Fruit fly (Drosophila melanogaster) whole organism, embryonic: ENCODE measurements around the gene Srrm234.

Source experiments
- ATbp ChIP-seq: fragments of 200-800 bp; sonication (Bioruptor generic); optimal IDR thresholded peaks from 2 replicates; lab custom pipeline; 2017; ENCODE audit warnings: missing biosample characterization, mild to moderate bottlenecking, missing genetic modification characterization, missing genetic modification reagents
- B-H2 ChIP-seq: fragments of 200-800 bp; sonication (Bioruptor generic); optimal IDR thresholded peaks from 2 replicates; lab custom pipeline; 2018; ENCODE audit warnings: missing biosample characterization, mild to moderate bottlenecking, missing genetic modification characterization
- BEAF-32 ChIP-seq: fragments of 200-800 bp; sonication (Bioruptor generic); optimal IDR thresholded peaks from 3 replicates; lab custom pipeline; 2017; ENCODE audit warnings: missing biosample characterization, missing genetic modification characterization, mild to moderate bottlenecking, moderate library complexity, missing genetic modification reagents
- CG10462 ChIP-seq: fragments of 200-800 bp; sonication (Bioruptor generic); optimal IDR thresholded peaks from 2 replicates; lab custom pipeline; 2016; ENCODE audit warnings: missing biosample characterization, missing genetic modification characterization
- CG10654 ChIP-seq: fragments of 200-800 bp; sonication (Bioruptor generic); optimal IDR thresholded peaks from 2 replicates; lab custom pipeline; 2016; ENCODE audit warnings: missing biosample characterization, missing genetic modification characterization
- CG10959 ChIP-seq: fragments of 200-800 bp; sonication (Bioruptor generic); IDR thresholded peaks from 2 replicates; pipeline ENCODE4 v1.3.6; 2022; ENCODE audit warnings: missing biosample characterization, missing genetic modification characterization
- CG11085 ChIP-seq: fragments of 200-800 bp; sonication (Bioruptor generic); IDR thresholded peaks from 2 replicates; pipeline ENCODE4 v1.3.6; 2022; ENCODE audit warnings: missing biosample characterization, missing genetic modification characterization
- CG11504 ChIP-seq: fragments of 200-800 bp; sonication (Bioruptor generic); optimal IDR thresholded peaks from 3 replicates; lab custom pipeline; 2019; ENCODE audit warnings: missing biosample characterization, mild to moderate bottlenecking, missing genetic modification characterization, moderate library complexity
- CG12769 ChIP-seq: fragments of 200-800 bp; sonication (Bioruptor generic); optimal IDR thresholded peaks from 2 replicates; lab custom pipeline; 2019; ENCODE audit warnings: missing biosample characterization, mild to moderate bottlenecking, missing genetic modification characterization, moderate library complexity
- CG13123 ChIP-seq: fragments of 200-800 bp; sonication (Bioruptor generic); optimal IDR thresholded peaks from 2 replicates; lab custom pipeline; 2016; ENCODE audit warnings: missing biosample characterization, missing genetic modification characterization
- CG16813 ChIP-seq: fragments of 200-800 bp; sonication (Bioruptor generic); IDR thresholded peaks from 3 replicates; pipeline ENCODE4 v1.3.6; 2022; ENCODE audit warnings: missing biosample characterization, missing genetic modification characterization; ENCODE audit not compliant: partially characterized antibody
- CG16863 ChIP-seq: fragments of 200-800 bp; sonication (Bioruptor generic); optimal IDR thresholded peaks from 3 replicates; lab custom pipeline; 2016; ENCODE audit warnings: missing biosample characterization, missing genetic modification characterization
- CG18619 ChIP-seq: fragments of 200-800 bp; sonication (Bioruptor generic); optimal IDR thresholded peaks from 3 replicates; lab custom pipeline; 2017; ENCODE audit warnings: missing biosample characterization, mild to moderate bottlenecking, missing genetic modification characterization
- CG2202 ChIP-seq: fragments of 200-800 bp; sonication (Bioruptor generic); optimal IDR thresholded peaks from 2 replicates; lab custom pipeline; 2018; ENCODE audit warnings: missing biosample characterization, mild to moderate bottlenecking, missing genetic modification characterization
- CG2678 ChIP-seq: fragments of 200-800 bp; sonication (Bioruptor generic); optimal IDR thresholded peaks from 3 replicates; lab custom pipeline; 2019; ENCODE audit warnings: missing biosample characterization, mild to moderate bottlenecking, missing genetic modification characterization, moderate library complexity
- CG3065 ChIP-seq: fragments of 200-800 bp; sonication (Bioruptor generic); optimal IDR thresholded peaks from 2 replicates; lab custom pipeline; 2016; ENCODE audit warnings: missing biosample characterization, missing genetic modification characterization
- CG3163 ChIP-seq: fragments of 200-800 bp; sonication (Bioruptor generic); optimal IDR thresholded peaks from 3 replicates; lab custom pipeline; 2016; ENCODE audit warnings: missing biosample characterization, missing genetic modification characterization
- CG32767 ChIP-seq: fragments of 200-800 bp; sonication (Bioruptor generic); IDR thresholded peaks from 2 replicates; pipeline ENCODE4 v1.3.6; 2022; ENCODE audit warnings: missing biosample characterization, missing genetic modification characterization
- CG34376 ChIP-seq: fragments of 200-800 bp; sonication (Bioruptor generic); optimal IDR thresholded peaks from 2 replicates; lab custom pipeline; 2018; ENCODE audit warnings: missing biosample characterization, mild to moderate bottlenecking, missing genetic modification characterization
- CG8765 ChIP-seq: fragments of 200-800 bp; sonication (Bioruptor generic); IDR thresholded peaks from 2 replicates; pipeline ENCODE4 v1.3.6; 2022; ENCODE audit warnings: missing biosample characterization, missing genetic modification characterization
- CG9932 ChIP-seq: fragments of 200-800 bp; sonication (Bioruptor generic); IDR thresholded peaks from 2 replicates; pipeline ENCODE4 v1.3.6; 2022; ENCODE audit warnings: missing biosample characterization, missing genetic modification characterization
- D ChIP-seq, 2 experiments: fragments of 200-800 bp in 1 of 2; fragments of >200 bp in 1 of 2; sonication (Bioruptor generic) in 1 of 2; optimal IDR thresholded peaks; 2 replicates in 1 of 2; 3 replicates in 1 of 2; lab custom pipeline; 2017; ENCODE audit warnings: mild to moderate bottlenecking in 1 of 2, missing biosample characterization in 1 of 2, missing genetic modification characterization in 1 of 2, missing genetic modification reagents in 1 of 2
- Dek ChIP-seq: fragments of 200-800 bp; sonication (Bioruptor generic); optimal IDR thresholded peaks from 3 replicates; lab custom pipeline; 2019; ENCODE audit warnings: missing biosample characterization, mild to moderate bottlenecking, missing genetic modification characterization, moderate library complexity
- E2f1 ChIP-seq: fragments of 200-800 bp; sonication (Bioruptor generic); IDR thresholded peaks from 2 replicates; pipeline ENCODE4 v1.3.6; 2022; ENCODE audit warnings: missing biosample characterization, missing genetic modification characterization
- E2f2 ChIP-seq: fragments of 200-800 bp; sonication (Bioruptor generic); IDR thresholded peaks from 2 replicates; pipeline ENCODE4 v1.3.6; 2022; ENCODE audit warnings: missing biosample characterization, missing genetic modification characterization
- ERR ChIP-seq: fragments of 200-800 bp; sonication (Bioruptor generic); optimal IDR thresholded peaks from 2 replicates; lab custom pipeline; 2016; ENCODE audit warnings: missing biosample characterization, missing genetic modification characterization
- Max ChIP-seq: fragments of 200-800 bp; sonication (Bioruptor generic); optimal IDR thresholded peaks from 2 replicates; lab custom pipeline; 2016; ENCODE audit warnings: missing biosample characterization, mild to moderate bottlenecking, missing genetic modification characterization
- Med ChIP-seq: fragments of 200-800 bp; sonication (Bioruptor generic); peaks from one replicate; lab custom pipeline; 2016; ENCODE audit warnings: missing biosample characterization, missing genetic modification characterization, mild to moderate bottlenecking, inconsistent platforms, moderate library complexity
- Neu2 ChIP-seq: fragments of 200-800 bp; sonication (Bioruptor generic); optimal IDR thresholded peaks from 3 replicates; lab custom pipeline; 2016; ENCODE audit warnings: missing biosample characterization, missing genetic modification characterization, borderline replicate concordance
- Nf-YB ChIP-seq: fragments of 200-800 bp; sonication (Bioruptor generic); optimal IDR thresholded peaks from 3 replicates; lab custom pipeline; 2019; ENCODE audit warnings: missing biosample characterization, mild to moderate bottlenecking, missing genetic modification characterization, moderate library complexity
- Nf-YC ChIP-seq: fragments of 200-800 bp; optimal IDR thresholded peaks from 3 replicates; lab custom pipeline; 2019; ENCODE audit warnings: missing biosample characterization, mild to moderate bottlenecking, missing genetic modification characterization, moderate library complexity
- NfI ChIP-seq: fragments of 200-800 bp; sonication (Bioruptor generic); optimal IDR thresholded peaks from 3 replicates; lab custom pipeline; 2018; ENCODE audit warnings: missing biosample characterization, mild to moderate bottlenecking, missing genetic modification characterization, moderate library complexity
- Xrp1 ChIP-seq: fragments of 200-800 bp; sonication (Bioruptor generic); IDR thresholded peaks from 2 replicates; pipeline ENCODE4 v1.3.6; 2022; ENCODE audit warnings: missing biosample characterization, missing genetic modification characterization
- YL-1 ChIP-seq: fragments of 200-800 bp; sonication (Bioruptor generic); optimal IDR thresholded peaks from 3 replicates; lab custom pipeline; 2017; ENCODE audit warnings: missing biosample characterization, mild to moderate bottlenecking, missing genetic modification characterization
- cato ChIP-seq: fragments of 200-800 bp; sonication (Bioruptor generic); optimal IDR thresholded peaks from 2 replicates; lab custom pipeline; 2016; ENCODE audit warnings: missing biosample characterization, missing genetic modification characterization, borderline replicate concordance
- chn ChIP-seq: fragments of 200-800 bp; sonication (Bioruptor generic); optimal IDR thresholded peaks from 2 replicates; lab custom pipeline; 2016; ENCODE audit warnings: missing biosample characterization, missing genetic modification characterization
- esg ChIP-seq: fragments of 200-800 bp; sonication (Bioruptor generic); conservative IDR thresholded peaks from 2 replicates; pipeline ENCODE4 v1.3.6; 2022; ENCODE audit warnings: missing biosample characterization, missing genetic modification characterization
- gsb-n ChIP-seq: fragments of 200-800 bp; sonication (Bioruptor generic); optimal IDR thresholded peaks from 3 replicates; lab custom pipeline; 2018; ENCODE audit warnings: missing biosample characterization, mild to moderate bottlenecking, missing genetic modification characterization
- hbn ChIP-seq: fragments of 200-800 bp; sonication (Bioruptor generic); IDR thresholded peaks from 2 replicates; pipeline ENCODE4 v1.3.6; 2022; ENCODE audit warnings: missing biosample characterization, missing genetic modification characterization; ENCODE audit not compliant: partially characterized antibody
- kah ChIP-seq: fragments of 200-800 bp; sonication (Bioruptor generic); optimal IDR thresholded peaks from 2 replicates; lab custom pipeline; 2018; ENCODE audit warnings: missing biosample characterization, mild to moderate bottlenecking, missing genetic modification characterization
- knrl ChIP-seq: fragments of 200-800 bp; sonication (Bioruptor generic); IDR thresholded peaks from 3 replicates; pipeline ENCODE4 v1.3.6; 2022; ENCODE audit warnings: missing biosample characterization, missing genetic modification characterization; ENCODE audit not compliant: partially characterized antibody
- lmd ChIP-seq: fragments of 200-800 bp; sonication (Bioruptor generic); IDR thresholded peaks from 2 replicates; pipeline ENCODE4 v1.3.6; 2022; ENCODE audit warnings: missing biosample characterization, missing genetic modification characterization
- mld ChIP-seq: fragments of 200-800 bp; sonication (Bioruptor generic); IDR thresholded peaks from 3 replicates; pipeline ENCODE4 v1.3.6; 2022; ENCODE audit warnings: missing biosample characterization, missing genetic modification characterization; ENCODE audit not compliant: partially characterized antibody
- seq ChIP-seq: fragments of 200-800 bp; sonication (Bioruptor generic); IDR thresholded peaks from 2 replicates; pipeline ENCODE4 v1.3.6; 2022; ENCODE audit warnings: missing biosample characterization, missing genetic modification characterization
- stwl ChIP-seq: fragments of 200-800 bp; sonication (Bioruptor generic); optimal IDR thresholded peaks from 3 replicates; lab custom pipeline; 2018; ENCODE audit warnings: missing biosample characterization, mild to moderate bottlenecking, missing genetic modification characterization, moderate library complexity
- tll ChIP-seq, 2 experiments: fragments of 200-800 bp in 1 of 2; fragments of >200 bp in 1 of 2; sonication (Bioruptor generic) in 1 of 2; optimal IDR thresholded peaks; 2 replicates each; lab custom pipeline; 2017 to 2019; ENCODE audit warnings: missing biosample characterization in 2 of 2, missing genetic modification characterization in 2 of 2, mild to moderate bottlenecking in 1 of 2, moderate library complexity in 1 of 2
- toy ChIP-seq: fragments of 200-800 bp; sonication (Bioruptor generic); IDR thresholded peaks from 2 replicates; pipeline ENCODE4 v1.3.6; 2022; ENCODE audit warnings: missing biosample characterization, missing genetic modification characterization
- trem ChIP-seq: fragments of 200-800 bp; optimal IDR thresholded peaks from 3 replicates; lab custom pipeline; 2019; ENCODE audit warnings: missing biosample characterization, mild to moderate bottlenecking, missing genetic modification characterization, moderate library complexity
- ttk ChIP-seq: fragments of 200-800 bp; sonication (Bioruptor generic); IDR thresholded peaks from 2 replicates; pipeline ENCODE4 v2.1.2; 2022; ENCODE audit warnings: missing biosample characterization, missing genetic modification characterization

The Srrm234 gene

dm6 chr3L:1647276-1647919, 17.5 kb downstream of the Srrm234 start, which contains the start of the genes CG17249 and Bro (continued):
- TF ChIP-seq seq (GFP tag; lab: Robert Waterston, UW) (no peak), CG10462 (GFP tag; lab: Kevin White, UChicago) (peak; percentile 28), CG13123 (no peak), CG16863 (peak; percentile 42), CG16813 (GFP tag; lab: Robert Waterston, UW) (no peak), CG34376 (peak; percentile 16), Neu2 (GFP tag; lab: Kevin White, UChicago) (no peak), CG3065 (no peak), hbn (GFP tag; lab: Robert Waterston, UW) (no peak), NfI (GFP tag; lab: Kevin White, UChicago) (peak; percentile 43), CG9932 (GFP tag; lab: Robert Waterston, UW) (peak; percentile 68), kah (GFP tag; lab: Kevin White, UChicago) (peak; percentile 29), esg (GFP tag; lab: Robert Waterston, UW) (no peak), CG2678 (tag; lab: Kevin White, UChicago) (no peak), CG2202 (no peak), tll (GFP tag; optimal IDR thresholded peaks at IDR 0.05; lab: Kevin White, UChicago) (no peak), CG12769 (peak; percentile 59), chn (GFP tag; lab: Kevin White, UChicago) (peak; percentile 42), B-H2 (GFP tag; lab: Kevin White, UChicago) (peak; percentile 80), Nf-YB (GFP tag; lab: Kevin White, UChicago) (no peak), Nf-YC (tag; lab: Kevin White, UChicago) (no peak), CG10654 (GFP tag; lab: Kevin White, UChicago) (no peak), ttk (no peak), ATbp (GFP tag; lab: Kevin White, UChicago) (no peak), Dek (no peak), D (optimal IDR thresholded peaks at IDR 0.05; lab: Kevin White, UChicago) (no peak), D (GFP tag; optimal IDR thresholded peaks at IDR 0.05; lab: Kevin White, UChicago) (no peak), CG32767 (GFP tag; lab: Robert Waterston, UW) (0 out of 2 replicates have a peak, but pooled peaks have one; percentile 11), trem (peak; percentile 46), mld (GFP tag; lab: Robert Waterston, UW) (no peak), CG3163 (GFP tag; lab: Kevin White, UChicago) (peak; percentile 52), knrl (GFP tag; lab: Robert Waterston, UW) (no peak; the same call in 2 of the 3 replicates), ERR (GFP tag; lab: Kevin White, UChicago) (peak; percentile 59), gsb-n (no peak), CG11504 (tag; lab: Kevin White, UChicago) (no peak), CG10959 (no peak), Med (GFP tag; lab: Kevin White, UChicago) (peak; percentile 94), cato (GFP tag; lab: Kevin White, UChicago) (no peak), E2f1 (GFP tag; lab: Robert Waterston, UW) (no peak), Xrp1 (GFP tag; lab: Robert Waterston, UW) (no peak), BEAF-32 (GFP tag; lab: Kevin White, UChicago) (peak; percentile 39), CG8765 (GFP tag; lab: Robert Waterston, UW) (no peak), CG11085 (no peak), lmd (GFP tag; lab: Robert Waterston, UW) (no peak), YL-1 (GFP tag; lab: Kevin White, UChicago) (peak; percentile 27), CG18619 (GFP tag; lab: Kevin White, UChicago) (no peak), toy (no peak), stwl (peak; percentile 42), E2f2 (GFP tag; lab: Robert Waterston, UW) (peak; percentile 97), Max (GFP tag; lab: Kevin White, UChicago) (peak; percentile 13)
